Worm (Caenorhabditis elegans): Measurements from ENCODE around the gene F43C11.1.

F43C11.1 gene

DNA sequence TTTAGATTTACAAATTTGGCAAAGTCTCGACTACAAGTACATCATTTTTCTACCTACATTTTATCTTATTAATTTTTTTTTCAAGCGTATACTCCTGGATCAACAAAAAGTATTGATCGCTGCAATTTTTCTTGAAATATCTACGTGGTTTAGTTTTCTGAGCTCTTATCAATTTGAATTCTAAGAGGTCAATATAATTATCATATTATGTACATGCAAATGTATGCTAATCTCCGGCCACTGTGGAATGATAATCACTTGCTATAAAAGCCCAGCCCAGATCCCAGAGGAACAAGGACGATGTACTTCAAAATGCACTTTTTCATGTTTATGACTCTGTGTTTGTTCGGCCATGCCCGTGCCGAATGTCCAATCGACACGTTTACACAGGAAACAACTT lies at the start of gene F43C11.1:
TSS of gene F43C11.1 (plus strand) at position 301 of the 400 bp plus-strand sequence.
- TF ChIP-seq unc-55 (GFP tag; optimal IDR thresholded peaks at IDR 0.05) (no peak), pag-3 (tag; optimal IDR thresholded peaks at IDR 0.05; ENCODE audit: borderline replicate concordance) (no peak), gmeb-2 (tag; optimal IDR thresholded peaks at IDR 0.05) (no peak), hlh-15 (tag; optimal IDR thresholded peaks at IDR 0.05) (no peak), pros-1 (tag; optimal IDR thresholded peaks at IDR 0.05) (no peak), Y22D7AL.16 (tag; optimal IDR thresholded peaks at IDR 0.05) (no peak), ceh-24 (tag; optimal IDR thresholded peaks at IDR 0.05) (no peak), lin-11 (tag; optimal IDR thresholded peaks at IDR 0.05) (no peak), tbx-2 (tag; optimal IDR thresholded peaks at IDR 0.05) (no peak), pha-2 (tag; optimal IDR thresholded peaks at IDR 0.05) (no peak), F13H6.1 (tag; optimal IDR thresholded peaks at IDR 0.05) (no peak), hlh-30 (tag; optimal IDR thresholded peaks at IDR 0.05; ENCODE audit: insufficient read depth) (no peak), ceh-9 (tag; optimal IDR thresholded peaks at IDR 0.05) (no peak), ets-4 (tag; optimal IDR thresholded peaks at IDR 0.05) (no peak)

DNA sequence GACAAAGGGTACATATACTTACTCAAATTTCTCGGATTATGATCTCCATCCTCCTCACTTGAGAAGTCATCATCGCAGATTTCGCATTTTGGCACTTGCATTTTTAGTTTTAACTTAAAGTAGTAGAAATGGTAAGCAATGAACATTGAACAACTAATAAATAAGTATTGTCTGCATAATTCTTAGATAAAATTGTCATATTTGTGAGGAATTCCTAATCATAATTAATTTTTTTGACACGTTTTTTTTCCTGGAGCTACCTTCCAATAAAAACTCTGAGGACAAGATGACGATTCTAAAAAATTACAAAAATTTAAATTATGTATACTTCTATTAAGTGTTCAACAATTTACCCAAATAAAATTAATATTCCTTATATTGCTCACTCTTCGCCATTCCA lies 44.1 kb upstream of the F43C11.1 start, which contains the start of the genes trim-21 and B0281.1:
TSS of gene trim-21 (minus strand) at position 101 of the 400 bp plus-strand sequence.
TSS of gene B0281.1 (plus strand) at position 321 of the 400 bp plus-strand sequence.
- TF ChIP-seq C08G9.2 (tag; optimal IDR thresholded peaks at IDR 0.05), result no peak
- no peak for TF ChIP-seq che-1 (tag; optimal IDR thresholded peaks at IDR 0.05)
- no peak for TF ChIP-seq unc-3 (GFP tag; conservative IDR thresholded peaks at IDR 0.05)
- TF ChIP-seq unc-3 (tag; optimal IDR thresholded peaks at IDR 0.05), result no peak
- no peak for TF ChIP-seq ceh-18 (tag; optimal IDR thresholded peaks at IDR 0.05)
- TF ChIP-seq ceh-34 (tag; optimal IDR thresholded peaks at IDR 0.05), result no peak
- TF ChIP-seq pat-9 (tag; optimal IDR thresholded peaks at IDR 0.05), result no peak
- no peak for TF ChIP-seq mec-3 (tag; optimal IDR thresholded peaks at IDR 0.05; ENCODE audit: borderline replicate concordance)
- no peak for TF ChIP-seq hlh-13 (GFP tag; optimal IDR thresholded peaks at IDR 0.05)
- TF ChIP-seq ceh-31 (tag; optimal IDR thresholded peaks at IDR 0.05), result no peak
- TF ChIP-seq nhr-232 (tag; optimal IDR thresholded peaks at IDR 0.05), result no peak

DNA sequence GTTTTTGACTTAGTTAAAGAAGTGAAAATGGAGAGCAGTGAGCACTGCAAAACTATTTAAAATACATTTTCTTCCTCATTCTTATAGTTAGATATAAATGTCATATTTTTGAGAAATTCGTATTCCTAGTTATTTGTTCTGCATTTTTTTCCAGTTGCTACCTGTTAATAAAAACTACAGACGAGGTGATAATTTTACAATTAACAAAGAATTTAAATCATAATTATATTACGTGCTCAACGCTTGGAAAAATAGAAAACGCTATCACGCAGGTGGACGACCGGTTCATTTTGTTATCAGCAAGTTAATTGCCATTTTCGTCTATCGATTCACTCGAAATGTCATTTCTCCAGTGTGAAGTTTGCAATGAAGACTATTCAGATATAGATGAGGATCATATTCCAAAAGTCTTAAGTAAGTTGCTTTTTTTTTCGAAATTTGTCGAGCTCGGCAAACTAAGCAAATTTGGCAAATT lies 39.0 kb upstream of the F43C11.1 start, which contains the start of the genes ZK1240.5 and ZK1240.9:
TSS of gene ZK1240.5 (minus strand) at position 51 of the 475 bp plus-strand sequence.
TSS of gene ZK1240.9 (plus strand) at position 307 of the 475 bp plus-strand sequence.
- TF ChIP-seq ceh-24 (tag; optimal IDR thresholded peaks at IDR 0.05) (no peak), fkh-10 (GFP tag; optimal IDR thresholded peaks at IDR 0.05) (no peak), tbx-2 (tag; optimal IDR thresholded peaks at IDR 0.05) (no peak), pat-9 (tag; optimal IDR thresholded peaks at IDR 0.05) (no peak), elt-2 (tag; optimal IDR thresholded peaks at IDR 0.05) (no peak), fkh-6 (tag; optimal IDR thresholded peaks at IDR 0.05) (no peak), ztf-16 (tag; optimal IDR thresholded peaks at IDR 0.05) (no peak), sox-4 (tag; optimal IDR thresholded peaks at IDR 0.05) (no peak), pqm-1 (tag; optimal IDR thresholded peaks at IDR 0.05) (no peak), npax-4 (tag; optimal IDR thresholded peaks at IDR 0.05) (no peak)

DNA sequence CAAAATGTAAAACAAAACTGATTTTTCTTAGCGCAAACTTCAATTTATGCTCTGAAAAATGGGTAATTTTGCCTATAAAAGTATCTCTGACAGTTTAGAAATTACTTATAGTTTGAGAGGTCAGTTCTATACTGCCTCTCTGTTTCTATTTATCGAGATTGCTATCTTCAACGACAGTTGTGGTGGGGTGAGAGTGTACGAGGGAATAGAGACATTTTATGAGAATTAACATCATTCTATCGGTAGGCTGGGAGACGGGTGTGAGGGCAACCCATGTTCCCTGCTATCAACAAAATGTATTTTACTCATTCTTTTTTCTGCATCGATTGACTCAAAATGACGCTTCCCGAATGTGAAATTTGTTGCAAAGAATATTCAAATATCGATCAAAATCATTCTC lies 36.8 kb upstream of the F43C11.1 start, which contains the start of gene ZK1240.3:
TSS of gene ZK1240.3 (plus strand) at position 238 of the 400 bp plus-strand sequence.
- TF ChIP-seq rnt-1 (tag; optimal IDR thresholded peaks at IDR 0.05) (no peak), elt-2 (tag; optimal IDR thresholded peaks at IDR 0.05) (peak; percentile 17)

DNA sequence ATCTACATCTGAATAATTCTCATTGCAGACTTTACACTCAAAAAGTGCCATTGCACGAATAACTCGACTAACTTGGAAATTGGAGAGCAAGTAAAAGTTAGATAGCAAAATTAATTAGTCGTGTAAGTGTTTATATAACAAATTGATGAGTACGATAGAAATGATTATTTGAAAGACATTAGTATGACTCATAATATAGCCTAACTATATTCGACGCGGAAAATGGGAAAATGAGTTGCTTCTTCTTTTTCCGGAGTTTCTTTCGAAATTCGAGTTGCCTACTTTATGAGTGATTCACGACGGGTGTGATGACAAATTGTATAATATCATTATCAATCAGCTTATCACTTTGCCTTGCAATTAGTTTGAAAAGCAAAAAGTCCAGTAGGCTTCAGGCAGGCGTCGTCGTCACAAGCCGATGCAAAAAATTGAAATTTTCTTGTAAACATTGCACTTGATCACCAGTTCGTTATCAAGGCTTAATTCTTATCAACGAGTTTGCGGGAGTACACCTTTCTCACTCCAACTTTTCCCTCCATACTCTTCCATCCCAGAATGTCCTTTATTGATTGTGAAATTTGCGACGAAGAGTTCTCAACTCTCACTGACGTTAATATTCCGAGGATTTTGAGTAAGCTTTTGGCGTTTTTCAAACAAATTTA lies 33.9 kb upstream of the F43C11.1 start, which contains the start of the genes ZK1240.6 and ZK1240.2:
TSS of gene ZK1240.6 (minus strand) at position 51 of the 662 bp plus-strand sequence.
TSS of gene ZK1240.2 (plus strand) at position 520 of the 662 bp plus-strand sequence.
- no peak for TF ChIP-seq ceh-9 (tag; optimal IDR thresholded peaks at IDR 0.05)
- no peak for TF ChIP-seq che-1 (tag; optimal IDR thresholded peaks at IDR 0.05)
- TF ChIP-seq sox-4 (tag; optimal IDR thresholded peaks at IDR 0.05), result no peak
- no peak for TF ChIP-seq C08G9.2 (tag; optimal IDR thresholded peaks at IDR 0.05)
- no peak for TF ChIP-seq nhr-232 (tag; optimal IDR thresholded peaks at IDR 0.05)
- TF ChIP-seq lin-11 (tag; optimal IDR thresholded peaks at IDR 0.05), result no peak
- TF ChIP-seq pat-9 (tag; optimal IDR thresholded peaks at IDR 0.05), result no peak
- TF ChIP-seq dmd-4 (tag; optimal IDR thresholded peaks at IDR 0.05; ENCODE audit: borderline replicate concordance), result no peak
- TF ChIP-seq tbx-7 (tag; optimal IDR thresholded peaks at IDR 0.05), result no peak
- no peak for TF ChIP-seq syd-9 (tag; optimal IDR thresholded peaks at IDR 0.05)
- TF ChIP-seq unc-55 (GFP tag; optimal IDR thresholded peaks at IDR 0.05), result no peak
- TF ChIP-seq ahr-1 (tag; optimal IDR thresholded peaks at IDR 0.05), result no peak
- no peak for TF ChIP-seq ceh-48 (tag; optimal IDR thresholded peaks at IDR 0.05)
- no peak for TF ChIP-seq madf-2 (tag; optimal IDR thresholded peaks at IDR 0.05)

Data from whole organism, late embryonic.